Fruit fly (Drosophila melanogaster) whole organism, wandering third instar larva: ENCODE results near the gene Tgs1.

ENCODE experiments used
- Abd-B ChIP-seq: fragments of >200 bp; optimal IDR thresholded peaks from 2 replicates; lab custom pipeline; 2017; ENCODE audit warnings: missing biosample characterization, missing genetic modification characterization
- CG32264 ChIP-seq: fragments of 200-800 bp; sonication (Bioruptor generic); optimal IDR thresholded peaks from 2 replicates; lab custom pipeline; 2016; ENCODE audit warnings: missing biosample characterization, missing genetic modification characterization
- CG9705 ChIP-seq: fragments of 200-800 bp; sonication (Bioruptor generic); optimal IDR thresholded peaks from 2 replicates; lab custom pipeline; 2018; ENCODE audit warnings: missing biosample characterization, mild to moderate bottlenecking, missing genetic modification characterization
- CrebA ChIP-seq: fragments of 200-800 bp; sonication (Bioruptor generic); optimal IDR thresholded peaks from 2 replicates; lab custom pipeline; 2016; ENCODE audit warnings: missing biosample characterization, mild to moderate bottlenecking, missing genetic modification characterization, borderline replicate concordance
- Dfd ChIP-seq: fragments of >200 bp; optimal IDR thresholded peaks from 2 replicates; lab custom pipeline; 2017; ENCODE audit warnings: missing biosample characterization, missing genetic modification characterization
- Dif ChIP-seq: fragments of 200-275, 200-300 bp; sonication (Bioruptor generic); optimal IDR thresholded peaks from 2 replicates; lab custom pipeline; 2018; ENCODE audit warnings: missing biosample characterization, missing genetic modification characterization; ENCODE audit not compliant: partially characterized antibody
- GATAd ChIP-seq: sonication (Bioruptor generic); optimal IDR thresholded peaks from 2 replicates; lab custom pipeline; 2016; ENCODE audit warnings: missing biosample characterization, missing genetic modification characterization
- HLH106 ChIP-seq: fragments of 200-800 bp; optimal IDR thresholded peaks from 3 replicates; lab custom pipeline; 2019; ENCODE audit warnings: missing biosample characterization, mild to moderate bottlenecking, missing genetic modification characterization, moderate library complexity
- Hnf4 ChIP-seq: fragments of 200-800 bp; sonication (Bioruptor generic); optimal IDR thresholded peaks from 2 replicates; lab custom pipeline; 2016; ENCODE audit warnings: missing biosample characterization, mild to moderate bottlenecking, missing genetic modification characterization
- Hr78 ChIP-seq: fragments of >200 bp; optimal IDR thresholded peaks from 2 replicates; lab custom pipeline; 2017; ENCODE audit warnings: missing biosample characterization, missing genetic modification characterization
- Hr83 ChIP-seq: fragments of 200-300 bp; sonication (Bioruptor generic); optimal IDR thresholded peaks from 2 replicates; lab custom pipeline; 2016; ENCODE audit warnings: missing biosample characterization, mild to moderate bottlenecking, missing genetic modification characterization, moderate library complexity; ENCODE audit not compliant: poor library complexity, severe bottlenecking
- Jra ChIP-seq: sonication (Bioruptor generic); optimal IDR thresholded peaks from 2 replicates; lab custom pipeline; 2016; ENCODE audit warnings: missing biosample characterization, missing genetic modification characterization
- Mio ChIP-seq: sonication (Bioruptor generic); optimal IDR thresholded peaks from 2 replicates; lab custom pipeline; 2016; ENCODE audit warnings: missing biosample characterization, missing genetic modification characterization
- Myc ChIP-seq: fragments of >200 bp; optimal IDR thresholded peaks from 2 replicates; lab custom pipeline; 2017
- N ChIP-seq: fragments of >200 bp; optimal IDR thresholded peaks from 2 replicates; lab custom pipeline; 2018; ENCODE audit warnings: missing biosample characterization, missing external identifiers, missing genetic modification characterization
- OdsH ChIP-seq: fragments of 200-800 bp; sonication (Bioruptor generic); optimal IDR thresholded peaks from 2 replicates; lab custom pipeline; 2016; ENCODE audit warnings: missing biosample characterization, mild to moderate bottlenecking, missing genetic modification characterization
- Rel ChIP-seq, 2 experiments: fragments of 200-800 bp; sonication (Bioruptor generic) in 1 of 2; optimal IDR thresholded peaks; 2 replicates in 1 of 2; 3 replicates in 1 of 2; lab custom pipeline; 2016 to 2019; ENCODE audit warnings: mild to moderate bottlenecking in 2 of 2, missing biosample characterization in 2 of 2, missing genetic modification characterization in 2 of 2, moderate library complexity in 1 of 2
- Sp1 ChIP-seq: fragments of 200-800 bp; sonication (Bioruptor generic); optimal IDR thresholded peaks from 3 replicates; lab custom pipeline; 2019; ENCODE audit warnings: missing biosample characterization, mild to moderate bottlenecking, missing genetic modification characterization, moderate library complexity
- Vsx2 ChIP-seq: fragments of 200-300, 225-300 bp; sonication (Bioruptor generic); optimal IDR thresholded peaks from 2 replicates; lab custom pipeline; 2018; ENCODE audit warnings: missing biosample characterization, missing genetic modification characterization; ENCODE audit not compliant: partially characterized antibody
- br ChIP-seq: fragments of 200-800 bp; sonication (Bioruptor generic); optimal IDR thresholded peaks from 2 replicates; lab custom pipeline; 2016; ENCODE audit warnings: missing biosample characterization, missing genetic modification characterization
- brk ChIP-seq: fragments of 200-800 bp; sonication (Bioruptor generic); optimal IDR thresholded peaks from 2 replicates; lab custom pipeline; 2016; ENCODE audit warnings: missing biosample characterization, mild to moderate bottlenecking, missing genetic modification characterization
- dmrt93B ChIP-seq: fragments of 200-800 bp; sonication (Bioruptor generic); optimal IDR thresholded peaks from 2 replicates; lab custom pipeline; 2018; ENCODE audit warnings: missing biosample characterization, mild to moderate bottlenecking, missing genetic modification characterization
- dsf ChIP-seq: sonication (Bioruptor generic); optimal IDR thresholded peaks from 2 replicates; lab custom pipeline; 2016; ENCODE audit warnings: missing biosample characterization, missing genetic modification characterization, borderline replicate concordance
- ey ChIP-seq: fragments of 200-800 bp; sonication (Bioruptor generic); optimal IDR thresholded peaks from 2 replicates; lab custom pipeline; 2016; ENCODE audit warnings: missing biosample characterization, missing genetic modification characterization
- foxo ChIP-seq, 2 experiments: fragments of 200-800 bp; sonication (Bioruptor generic); optimal IDR thresholded peaks; 2 replicates in 1 of 2; 3 replicates in 1 of 2; lab custom pipeline; 2016 to 2017; ENCODE audit warnings: missing biosample characterization in 2 of 2, missing genetic modification characterization in 2 of 2
- fru ChIP-seq: fragments of 200-800 bp; sonication (Bioruptor generic); optimal IDR thresholded peaks from 3 replicates; lab custom pipeline; 2016; ENCODE audit warnings: missing biosample characterization, mild to moderate bottlenecking, missing genetic modification characterization
- h ChIP-seq: fragments of 200-800 bp; sonication (Bioruptor generic); optimal IDR thresholded peaks from 3 replicates; lab custom pipeline; 2016; ENCODE audit warnings: missing biosample characterization, mild to moderate bottlenecking, missing genetic modification characterization
- jim ChIP-seq: fragments of 175-275, 200-325 bp; sonication (Bioruptor generic); optimal IDR thresholded peaks from 2 replicates; lab custom pipeline; 2016; ENCODE audit warnings: missing biosample characterization, mild to moderate bottlenecking, missing genetic modification characterization
- pan ChIP-seq: fragments of >200 bp; optimal IDR thresholded peaks from 2 replicates; lab custom pipeline; 2017
- psq ChIP-seq: fragments of 200-800 bp; sonication (Bioruptor generic); optimal IDR thresholded peaks from 3 replicates; lab custom pipeline; 2017; ENCODE audit warnings: missing biosample characterization, mild to moderate bottlenecking, missing genetic modification characterization, moderate library complexity
- rgr ChIP-seq: fragments of 200-800 bp; sonication (Bioruptor generic); optimal IDR thresholded peaks from 3 replicates; lab custom pipeline; 2016; ENCODE audit warnings: missing biosample characterization, mild to moderate bottlenecking, missing genetic modification characterization
- sage ChIP-seq: fragments of 200-800 bp; sonication (Bioruptor generic); optimal IDR thresholded peaks from 2 replicates; lab custom pipeline; 2016; ENCODE audit warnings: missing biosample characterization, mild to moderate bottlenecking, missing genetic modification characterization
- sv ChIP-seq: fragments of 200-800 bp; sonication (Bioruptor generic); optimal IDR thresholded peaks from 3 replicates; lab custom pipeline; 2016; ENCODE audit warnings: missing biosample characterization, missing genetic modification characterization
- tai ChIP-seq: sonication (Bioruptor generic); optimal IDR thresholded peaks from 2 replicates; lab custom pipeline; 2016; ENCODE audit warnings: missing biosample characterization, missing genetic modification characterization
- woc ChIP-seq: sonication (Bioruptor generic); optimal IDR thresholded peaks from 2 replicates; lab custom pipeline; 2016; ENCODE audit warnings: missing biosample characterization, mild to moderate bottlenecking, missing genetic modification characterization

Gene Tgs1

DNA sequence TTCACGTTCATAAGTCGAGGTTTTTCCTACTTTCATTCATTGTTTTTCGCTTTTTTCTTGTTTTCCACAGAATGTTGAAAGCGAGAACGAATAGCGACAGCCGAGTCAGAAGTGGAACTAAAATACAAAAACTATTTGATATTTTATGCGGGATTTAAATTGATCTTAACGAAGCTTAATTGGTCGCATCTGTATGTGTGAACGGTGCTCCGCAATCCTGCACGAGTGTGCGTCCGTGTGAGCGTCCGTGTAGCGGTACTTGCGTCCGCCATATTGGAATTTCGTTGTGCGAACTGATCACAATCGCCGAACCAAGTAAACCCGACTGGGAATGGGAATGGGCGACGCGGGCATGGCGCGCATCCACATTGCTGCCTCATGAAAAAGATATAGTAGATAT is 23.1 kb upstream of the Tgs1 start:
- TF ChIP-seq ey (GFP tag; lab: Kevin White, UChicago) (no peak), tai (GFP tag; lab: Kevin White, UChicago) (no peak), Vsx2 (GFP tag; lab: Kevin White, UChicago) (no peak), jim (GFP tag; lab: Kevin White, UChicago) (no peak), Hr78 (GFP tag; lab: Kevin White, UChicago) (no peak), Sp1 (GFP tag; lab: Kevin White, UChicago) (no peak), brk (GFP tag; lab: Kevin White, UChicago) (no peak), CG32264 (GFP tag; lab: Kevin White, UChicago) (no peak), pan (lab: Kevin White, UChicago) (no peak), br (GFP tag; lab: Kevin White, UChicago) (no peak), Jra (GFP tag; lab: Kevin White, UChicago) (no peak), sage (GFP tag; lab: Kevin White, UChicago) (no peak), GATAd (GFP tag; lab: Kevin White, UChicago) (no peak)

DNA sequence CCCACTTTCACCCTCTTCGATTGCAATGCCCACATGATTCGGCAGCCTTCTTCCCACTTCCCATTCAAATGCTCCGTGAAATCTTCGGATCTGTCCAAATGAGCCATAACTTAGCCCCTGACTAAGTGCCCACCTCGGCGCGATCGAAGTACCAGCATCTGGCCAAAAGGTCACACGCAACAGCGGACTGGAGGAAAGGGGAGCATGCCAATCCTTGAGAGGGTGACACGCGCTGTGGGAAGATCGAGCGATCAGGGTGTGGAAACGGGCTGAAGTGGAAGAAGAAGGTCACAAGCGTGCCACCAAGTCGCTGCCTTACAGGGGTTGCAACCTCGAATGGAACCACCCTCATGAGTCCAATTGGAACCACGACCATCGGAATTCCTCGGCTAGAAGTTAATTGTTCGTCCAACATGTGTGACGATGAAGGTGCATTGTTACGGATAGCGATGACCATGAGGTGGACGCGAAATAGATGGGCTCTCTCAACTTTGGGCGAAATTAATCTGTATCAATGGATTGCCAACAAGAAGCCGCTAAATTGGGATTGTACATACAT is 20.6 kb upstream of the Tgs1 start:
- TF ChIP-seq OdsH = no peak
- TF ChIP-seq dmrt93B (GFP tag; lab: Kevin White, UChicago) = no peak
- TF ChIP-seq CG32264 (GFP tag; lab: Kevin White, UChicago) = no peak
- TF ChIP-seq br (GFP tag; lab: Kevin White, UChicago) = no peak
- TF ChIP-seq sage (GFP tag; lab: Kevin White, UChicago) = no peak
- no peak for TF ChIP-seq CG9705
- no peak for TF ChIP-seq N (GFP tag; lab: Kevin White, UChicago)
- no peak for TF ChIP-seq HLH106 (tag; lab: Kevin White, UChicago)
- no peak for TF ChIP-seq Dif (GFP tag; lab: Kevin White, UChicago)
- no peak for TF ChIP-seq tai (GFP tag; lab: Kevin White, UChicago)
- no peak for TF ChIP-seq brk (GFP tag; lab: Kevin White, UChicago)
- no peak for TF ChIP-seq h (GFP tag; lab: Kevin White, UChicago)
- TF ChIP-seq sv (GFP tag; lab: Kevin White, UChicago) = no peak
- TF ChIP-seq GATAd (GFP tag; lab: Kevin White, UChicago) = no peak
- no peak for TF ChIP-seq Abd-B
- no peak for TF ChIP-seq Dfd (GFP tag; lab: Kevin White, UChicago)
- TF ChIP-seq, all 38 proteins: peak for 0

DNA sequence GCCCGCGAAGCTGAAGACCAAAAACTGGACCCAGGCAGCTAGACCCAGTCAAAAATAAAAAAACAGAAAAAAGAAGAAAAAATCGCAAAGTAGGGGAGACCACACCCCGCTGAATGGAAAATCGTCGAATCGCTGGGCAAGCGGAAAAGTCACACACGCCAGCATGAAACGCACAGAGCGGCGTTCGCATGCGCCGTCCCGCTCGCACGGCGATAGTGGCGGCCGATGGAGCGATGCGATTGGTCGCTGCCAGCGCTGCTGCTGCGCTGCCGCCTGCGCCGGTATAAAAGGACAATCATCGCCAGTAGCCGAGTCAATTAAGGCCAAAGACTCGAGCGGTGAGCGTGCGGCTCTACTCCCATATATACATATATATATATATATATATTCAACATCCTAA is 19.5 kb upstream of the Tgs1 start, which contains the start of gene repo:
repo (plus strand) TSS at position 314 of the 400 bp plus-strand sequence.
- TF ChIP-seq brk (GFP tag; lab: Kevin White, UChicago) (no peak), Mio (GFP tag; lab: Kevin White, UChicago) (no peak), ey (GFP tag; lab: Kevin White, UChicago) (no peak), CG9705 (no peak), Sp1 (GFP tag; lab: Kevin White, UChicago) (no peak), foxo (GFP tag; optimal IDR thresholded peaks at IDR 0.05; lab: Kevin White, UChicago) (no peak), Hnf4 (GFP tag; lab: Kevin White, UChicago) (no peak), psq (GFP tag; lab: Kevin White, UChicago) (no peak), woc (GFP tag; lab: Kevin White, UChicago) (no peak), HLH106 (tag; lab: Kevin White, UChicago) (no peak), Jra (GFP tag; lab: Kevin White, UChicago) (no peak)
- TF ChIP-seq, all 38 proteins: peak for 0

DNA sequence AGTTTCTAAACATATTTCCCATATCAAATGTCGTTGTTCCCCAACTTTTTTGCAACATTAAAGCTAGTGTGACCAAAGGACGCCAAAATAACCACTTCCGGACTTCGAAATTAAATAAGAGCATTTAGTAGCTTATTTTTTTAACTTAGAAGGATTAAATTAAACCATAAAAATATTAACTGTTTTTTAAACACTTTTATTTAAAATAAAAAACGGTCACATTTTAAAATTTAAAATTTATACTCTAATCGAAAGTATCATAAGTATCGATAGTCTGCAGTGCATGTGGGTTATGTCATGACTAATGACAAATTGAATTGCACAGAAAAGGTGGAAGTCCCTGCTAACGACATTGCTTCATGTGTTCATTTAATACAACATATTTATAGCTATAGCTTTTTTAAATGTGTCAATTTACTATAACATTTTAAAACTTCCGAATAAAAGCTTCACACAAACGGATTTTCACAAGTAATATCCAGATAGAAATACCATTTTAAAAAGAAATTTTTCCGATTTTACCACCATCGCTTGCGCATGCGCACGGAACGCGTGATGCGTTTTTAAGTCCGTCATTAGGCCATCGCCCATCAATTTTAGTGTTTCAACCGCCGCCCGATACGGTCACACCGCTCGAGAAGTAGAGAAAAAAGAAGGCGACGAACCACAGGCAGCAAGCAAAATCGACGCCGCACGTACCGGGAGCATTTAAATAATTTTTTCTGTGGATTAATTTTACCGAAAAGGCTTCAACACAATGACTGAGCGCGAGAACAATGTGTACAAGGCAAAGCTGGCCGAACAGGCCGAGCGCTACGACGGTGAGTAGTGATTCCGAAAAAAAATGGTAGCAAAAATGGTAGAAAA is 13.0 kb upstream of the Tgs1 start, which contains the start of the genes CG7156 and 14-3-3epsilon:
CG7156 (minus strand) TSS at position 71 of the 867 bp plus-strand sequence.
14-3-3epsilon (plus strand) TSS at position 443 of the 867 bp plus-strand sequence.
- TF ChIP-seq CrebA (GFP tag; lab: Kevin White, UChicago) (no peak), jim (GFP tag; lab: Kevin White, UChicago) (peak; percentile 64), sv (GFP tag; lab: Kevin White, UChicago) (peak; percentile 30), sage (GFP tag; lab: Kevin White, UChicago) (no peak), woc (GFP tag; lab: Kevin White, UChicago) (peak; percentile 2), dmrt93B (GFP tag; lab: Kevin White, UChicago) (peak; percentile 17), N (GFP tag; lab: Kevin White, UChicago) (no peak), Vsx2 (GFP tag; lab: Kevin White, UChicago) (peak; percentile 87), ey (GFP tag; lab: Kevin White, UChicago) (peak; percentile 21), Hnf4 (GFP tag; lab: Kevin White, UChicago) (no peak), psq (GFP tag; lab: Kevin White, UChicago) (no peak), CG9705 (no peak), HLH106 (tag; lab: Kevin White, UChicago) (peak; percentile 25), Myc (peak; percentile 70), Rel (GFP tag; optimal IDR thresholded peaks at IDR 0.05; lab: Kevin White, UChicago) (no peak), Rel (tag; optimal IDR thresholded peaks at IDR 0.05; lab: Kevin White, UChicago) (peak; percentile 94), GATAd (GFP tag; lab: Kevin White, UChicago) (no peak), foxo (GFP tag; optimal IDR thresholded peaks at IDR 0.05; lab: Kevin White, UChicago) (peak in 1 of 2 experiments; percentile 46), Mio (GFP tag; lab: Kevin White, UChicago) (no peak), CG32264 (GFP tag; lab: Kevin White, UChicago) (no peak), Hr83 (GFP tag; lab: Kevin White, UChicago) (peak; percentile 22), brk (GFP tag; lab: Kevin White, UChicago) (no peak), fru (GFP tag; lab: Kevin White, UChicago) (peak; percentile 28), tai (GFP tag; lab: Kevin White, UChicago) (no peak), Dif (GFP tag; lab: Kevin White, UChicago) (peak; percentile 71), rgr (GFP tag; lab: Kevin White, UChicago) (peak; percentile 5), dsf (GFP tag; lab: Kevin White, UChicago) (no peak)
